Worm (Caenorhabditis elegans) whole organism, mixed stage, embryonic: ENCODE results near the gene nep-12.

Experiments used
- M03D4.4 ChIP-seq: sonication (generic microtip); optimal IDR thresholded peaks from 2 replicates; lab custom pipeline; 2017; ENCODE audit warnings: mild to moderate bottlenecking, missing genetic modification characterization, missing compliant biosample characterization
- cnd-1 ChIP-seq: fragments of 200-800 bp; sonication (Bioruptor generic); optimal IDR thresholded peaks from 2 replicates; lab custom pipeline; 2018; ENCODE audit warnings: mild to moderate bottlenecking, missing genetic modification characterization, missing compliant biosample characterization
- elt-3 ChIP-seq: fragments of 150-350 bp; optimal IDR thresholded peaks from 2 replicates; lab custom pipeline; 2014; ENCODE audit warnings: missing biosample characterization, missing genetic modification characterization
- lin-13 ChIP-seq: fragments of 150-350 bp; optimal IDR thresholded peaks from 2 replicates; lab custom pipeline; 2014; ENCODE audit warnings: missing biosample characterization, missing genetic modification characterization
- lsy-2 ChIP-seq: fragments of 150-350 bp; optimal IDR thresholded peaks from 2 replicates; lab custom pipeline; 2014; ENCODE audit warnings: missing biosample characterization, missing genetic modification characterization
- mab-5 ChIP-seq: fragments of 150-350 bp; optimal IDR thresholded peaks from 2 replicates; lab custom pipeline; 2014; ENCODE audit warnings: missing biosample characterization, missing genetic modification characterization
- mep-1 ChIP-seq: fragments of 150-350 bp; optimal IDR thresholded peaks from 2 replicates; lab custom pipeline; 2017; ENCODE audit warnings: missing biosample characterization, missing genetic modification reagents, missing genetic modification characterization, inconsistent platforms
- nhr-12 ChIP-seq: fragments of 150-350 bp; optimal IDR thresholded peaks from 2 replicates; lab custom pipeline; 2014; ENCODE audit warnings: missing biosample characterization, missing genetic modification characterization
- nhr-28 ChIP-seq: fragments of 150-350 bp; optimal IDR thresholded peaks from 2 replicates; lab custom pipeline; 2014; ENCODE audit warnings: missing biosample characterization, missing genetic modification characterization
- nhr-76 ChIP-seq: sonication (generic microtip); optimal IDR thresholded peaks from 2 replicates; lab custom pipeline; 2017; ENCODE audit warnings: missing biosample characterization, missing genetic modification characterization
- pha-4 ChIP-seq: fragments of 150-350 bp; optimal IDR thresholded peaks from 2 replicates; lab custom pipeline; 2018; ENCODE audit warnings: missing biosample characterization, missing genetic modification reagents, missing genetic modification characterization
- snpc-4 ChIP-seq: fragments of 150-350 bp; optimal IDR thresholded peaks from 2 replicates; lab custom pipeline; 2014; ENCODE audit warnings: missing biosample characterization, missing genetic modification characterization
- unc-62 ChIP-seq: fragments of 150-350 bp; optimal IDR thresholded peaks from 2 replicates; lab custom pipeline; 2014; ENCODE audit warnings: missing biosample characterization, missing genetic modification reagents, missing genetic modification characterization

DNA sequence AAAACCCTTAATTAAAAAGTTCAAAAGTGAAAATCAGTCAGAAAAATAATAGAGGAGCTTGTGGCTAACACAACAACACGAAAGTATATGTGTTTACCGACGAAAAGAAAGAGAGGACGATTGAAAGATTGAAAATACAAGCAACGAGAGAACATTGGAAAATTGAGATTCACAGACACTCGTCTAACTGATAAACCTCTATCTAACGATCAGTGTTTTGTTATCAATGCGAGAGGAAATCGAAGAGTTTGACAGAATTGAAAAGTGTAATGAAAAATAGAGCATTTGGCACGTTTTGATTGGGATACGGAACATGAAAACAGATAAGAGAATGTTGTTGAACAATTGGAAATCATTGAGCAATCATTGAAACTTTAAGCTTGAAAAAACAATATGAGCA, 55.6 kb downstream of the nep-12 start:
- TF ChIP-seq lsy-2 (tag; lab: Kevin White, UChicago) (no peak), nhr-12 (tag; lab: Kevin White, UChicago) (no peak), nhr-28 (no peak), snpc-4 (tag; lab: Kevin White, UChicago) (no peak), lin-13 (tag; lab: Kevin White, UChicago) (no peak), unc-62 (GFP tag; lab: Kevin White, UChicago) (no peak), mep-1 (tag; lab: Kevin White, UChicago) (no peak), elt-3 (no peak), M03D4.4 (tag; lab: Kevin White, UChicago) (no peak), nhr-76 (tag; lab: Kevin White, UChicago) (no peak), cnd-1 (tag; lab: Kevin White, UChicago) (no peak), pha-4 (tag; lab: Kevin White, UChicago) (no peak), mab-5 (tag; lab: Kevin White, UChicago) (no peak)
